Fruit fly (Drosophila melanogaster) whole organism, wandering third instar larva: ENCODE data around the gene Dsor1.

Source experiments
- Abd-B ChIP-seq: fragments of >200 bp; optimal IDR thresholded peaks from 2 replicates; lab custom pipeline; 2017; ENCODE audit warnings: missing biosample characterization, missing genetic modification characterization
- CG32264 ChIP-seq: fragments of 200-800 bp; sonication (Bioruptor generic); optimal IDR thresholded peaks from 2 replicates; lab custom pipeline; 2016; ENCODE audit warnings: missing biosample characterization, missing genetic modification characterization
- Dfd ChIP-seq: fragments of >200 bp; optimal IDR thresholded peaks from 2 replicates; lab custom pipeline; 2017; ENCODE audit warnings: missing biosample characterization, missing genetic modification characterization
- GATAd ChIP-seq: sonication (Bioruptor generic); optimal IDR thresholded peaks from 2 replicates; lab custom pipeline; 2016; ENCODE audit warnings: missing biosample characterization, missing genetic modification characterization
- HLH106 ChIP-seq: fragments of 200-800 bp; optimal IDR thresholded peaks from 3 replicates; lab custom pipeline; 2019; ENCODE audit warnings: missing biosample characterization, mild to moderate bottlenecking, missing genetic modification characterization, moderate library complexity
- Hnf4 ChIP-seq: fragments of 200-800 bp; sonication (Bioruptor generic); optimal IDR thresholded peaks from 2 replicates; lab custom pipeline; 2016; ENCODE audit warnings: missing biosample characterization, mild to moderate bottlenecking, missing genetic modification characterization
- Hr78 ChIP-seq: fragments of >200 bp; optimal IDR thresholded peaks from 2 replicates; lab custom pipeline; 2017; ENCODE audit warnings: missing biosample characterization, missing genetic modification characterization
- Hr83 ChIP-seq: fragments of 200-300 bp; sonication (Bioruptor generic); optimal IDR thresholded peaks from 2 replicates; lab custom pipeline; 2016; ENCODE audit warnings: missing biosample characterization, mild to moderate bottlenecking, missing genetic modification characterization, moderate library complexity; ENCODE audit not compliant: poor library complexity, severe bottlenecking
- Jra ChIP-seq: sonication (Bioruptor generic); optimal IDR thresholded peaks from 2 replicates; lab custom pipeline; 2016; ENCODE audit warnings: missing biosample characterization, missing genetic modification characterization
- Mio ChIP-seq: sonication (Bioruptor generic); optimal IDR thresholded peaks from 2 replicates; lab custom pipeline; 2016; ENCODE audit warnings: missing biosample characterization, missing genetic modification characterization
- Myc ChIP-seq: fragments of >200 bp; optimal IDR thresholded peaks from 2 replicates; lab custom pipeline; 2017
- N ChIP-seq: fragments of >200 bp; optimal IDR thresholded peaks from 2 replicates; lab custom pipeline; 2018; ENCODE audit warnings: missing biosample characterization, missing external identifiers, missing genetic modification characterization
- OdsH ChIP-seq: fragments of 200-800 bp; sonication (Bioruptor generic); optimal IDR thresholded peaks from 2 replicates; lab custom pipeline; 2016; ENCODE audit warnings: missing biosample characterization, mild to moderate bottlenecking, missing genetic modification characterization
- Rel ChIP-seq, 2 experiments: fragments of 200-800 bp; sonication (Bioruptor generic) in 1 of 2; optimal IDR thresholded peaks; 2 replicates in 1 of 2; 3 replicates in 1 of 2; lab custom pipeline; 2016 to 2019; ENCODE audit warnings: mild to moderate bottlenecking in 2 of 2, missing biosample characterization in 2 of 2, missing genetic modification characterization in 2 of 2, moderate library complexity in 1 of 2
- Vsx2 ChIP-seq: fragments of 200-300, 225-300 bp; sonication (Bioruptor generic); optimal IDR thresholded peaks from 2 replicates; lab custom pipeline; 2018; ENCODE audit warnings: missing biosample characterization, missing genetic modification characterization; ENCODE audit not compliant: partially characterized antibody
- br ChIP-seq: fragments of 200-800 bp; sonication (Bioruptor generic); optimal IDR thresholded peaks from 2 replicates; lab custom pipeline; 2016; ENCODE audit warnings: missing biosample characterization, missing genetic modification characterization
- dl ChIP-seq, 2 experiments: fragments of 175-275, 200-275 bp in 1 of 2; fragments of 200-275 bp in 1 of 2; sonication (Bioruptor generic); optimal IDR thresholded peaks; lab custom pipeline; 2018; ENCODE audit warnings: mild to moderate bottlenecking in 2 of 2, missing biosample characterization in 2 of 2, missing genetic modification characterization in 2 of 2, moderate library complexity in 2 of 2; ENCODE audit not compliant: partially characterized antibody in 2 of 2, insufficient read depth in 1 of 2
- dmrt93B ChIP-seq: fragments of 200-800 bp; sonication (Bioruptor generic); optimal IDR thresholded peaks from 2 replicates; lab custom pipeline; 2018; ENCODE audit warnings: missing biosample characterization, mild to moderate bottlenecking, missing genetic modification characterization
- dsf ChIP-seq: sonication (Bioruptor generic); optimal IDR thresholded peaks from 2 replicates; lab custom pipeline; 2016; ENCODE audit warnings: missing biosample characterization, missing genetic modification characterization, borderline replicate concordance
- ey ChIP-seq: fragments of 200-800 bp; sonication (Bioruptor generic); optimal IDR thresholded peaks from 2 replicates; lab custom pipeline; 2016; ENCODE audit warnings: missing biosample characterization, missing genetic modification characterization
- foxo ChIP-seq, 2 experiments: fragments of 200-800 bp; sonication (Bioruptor generic); optimal IDR thresholded peaks; 2 replicates in 1 of 2; 3 replicates in 1 of 2; lab custom pipeline; 2016 to 2017; ENCODE audit warnings: missing biosample characterization in 2 of 2, missing genetic modification characterization in 2 of 2
- fru ChIP-seq: fragments of 200-800 bp; sonication (Bioruptor generic); optimal IDR thresholded peaks from 3 replicates; lab custom pipeline; 2016; ENCODE audit warnings: missing biosample characterization, mild to moderate bottlenecking, missing genetic modification characterization
- h ChIP-seq: fragments of 200-800 bp; sonication (Bioruptor generic); optimal IDR thresholded peaks from 3 replicates; lab custom pipeline; 2016; ENCODE audit warnings: missing biosample characterization, mild to moderate bottlenecking, missing genetic modification characterization
- jim ChIP-seq: fragments of 175-275, 200-325 bp; sonication (Bioruptor generic); optimal IDR thresholded peaks from 2 replicates; lab custom pipeline; 2016; ENCODE audit warnings: missing biosample characterization, mild to moderate bottlenecking, missing genetic modification characterization
- pan ChIP-seq: fragments of >200 bp; optimal IDR thresholded peaks from 2 replicates; lab custom pipeline; 2017
- psq ChIP-seq: fragments of 200-800 bp; sonication (Bioruptor generic); optimal IDR thresholded peaks from 3 replicates; lab custom pipeline; 2017; ENCODE audit warnings: missing biosample characterization, mild to moderate bottlenecking, missing genetic modification characterization, moderate library complexity
- rgr ChIP-seq: fragments of 200-800 bp; sonication (Bioruptor generic); optimal IDR thresholded peaks from 3 replicates; lab custom pipeline; 2016; ENCODE audit warnings: missing biosample characterization, mild to moderate bottlenecking, missing genetic modification characterization
- sage ChIP-seq: fragments of 200-800 bp; sonication (Bioruptor generic); optimal IDR thresholded peaks from 2 replicates; lab custom pipeline; 2016; ENCODE audit warnings: missing biosample characterization, mild to moderate bottlenecking, missing genetic modification characterization
- sv ChIP-seq: fragments of 200-800 bp; sonication (Bioruptor generic); optimal IDR thresholded peaks from 3 replicates; lab custom pipeline; 2016; ENCODE audit warnings: missing biosample characterization, missing genetic modification characterization
- tai ChIP-seq: sonication (Bioruptor generic); optimal IDR thresholded peaks from 2 replicates; lab custom pipeline; 2016; ENCODE audit warnings: missing biosample characterization, missing genetic modification characterization
- woc ChIP-seq: sonication (Bioruptor generic); optimal IDR thresholded peaks from 2 replicates; lab custom pipeline; 2016; ENCODE audit warnings: missing biosample characterization, mild to moderate bottlenecking, missing genetic modification characterization

Dsor1 gene

DNA sequence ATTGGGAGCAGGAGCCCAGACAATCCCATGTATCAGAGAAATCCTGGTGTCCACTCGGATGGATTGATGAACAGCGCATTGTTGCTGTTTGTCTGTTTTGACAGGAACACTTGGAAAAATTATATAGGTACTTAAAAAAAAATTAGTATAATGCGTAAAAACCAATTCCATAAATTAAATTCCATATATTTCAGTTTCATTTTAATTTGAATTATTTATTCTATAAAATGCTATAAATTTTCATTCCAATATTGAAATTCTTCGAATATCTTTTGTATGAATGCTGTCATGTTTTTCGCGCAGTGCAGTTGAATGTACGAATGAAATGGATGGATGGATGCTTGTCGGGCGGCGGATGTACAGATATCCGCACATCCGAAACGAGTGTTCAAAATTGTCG lies 36.4 kb upstream of the Dsor1 start, which contains the start of gene SmydA-9:
TSS of gene SmydA-9 (minus strand) at position 101 of the 400 bp plus-strand sequence.
- TF ChIP-seq Rel (GFP tag; optimal IDR thresholded peaks at IDR 0.05; lab: Kevin White, UChicago) (no peak), Rel (tag; optimal IDR thresholded peaks at IDR 0.05; lab: Kevin White, UChicago) (no peak), h (GFP tag; lab: Kevin White, UChicago) (peak; percentile 7), Jra (GFP tag; lab: Kevin White, UChicago) (no peak), ey (no peak), HLH106 (tag; lab: Kevin White, UChicago) (peak; percentile 48), psq (GFP tag; lab: Kevin White, UChicago) (no peak), Mio (GFP tag; lab: Kevin White, UChicago) (no peak), Dfd (GFP tag; lab: Kevin White, UChicago) (no peak), Hr83 (no peak)

DNA sequence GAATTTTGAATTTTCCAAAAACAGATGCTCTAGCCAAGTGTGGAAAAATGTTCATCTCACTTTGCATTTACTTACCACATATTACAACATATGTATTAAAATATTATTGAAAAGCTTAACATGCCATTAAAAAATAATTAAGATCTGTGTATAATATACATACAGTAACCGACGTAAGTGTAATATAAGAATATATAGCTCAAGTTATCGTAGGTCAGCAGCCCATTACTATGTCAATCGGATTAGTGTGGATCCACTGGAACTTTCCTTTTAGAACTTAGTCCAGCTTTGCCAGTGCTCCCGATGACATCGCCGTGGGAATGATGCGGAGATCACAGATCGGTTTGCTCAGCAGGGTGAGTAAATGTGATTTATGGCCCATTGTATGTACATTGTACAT lies 32.6 kb upstream of the Dsor1 start, which contains the start of gene Obp8a:
TSS of gene Obp8a (plus strand) at position 301 of the 400 bp plus-strand sequence.
- TF ChIP-seq dsf (GFP tag; lab: Kevin White, UChicago) = no peak
- TF ChIP-seq tai (GFP tag; lab: Kevin White, UChicago) = no peak
- no peak for TF ChIP-seq sv
- no peak for TF ChIP-seq woc (GFP tag; lab: Kevin White, UChicago)

DNA sequence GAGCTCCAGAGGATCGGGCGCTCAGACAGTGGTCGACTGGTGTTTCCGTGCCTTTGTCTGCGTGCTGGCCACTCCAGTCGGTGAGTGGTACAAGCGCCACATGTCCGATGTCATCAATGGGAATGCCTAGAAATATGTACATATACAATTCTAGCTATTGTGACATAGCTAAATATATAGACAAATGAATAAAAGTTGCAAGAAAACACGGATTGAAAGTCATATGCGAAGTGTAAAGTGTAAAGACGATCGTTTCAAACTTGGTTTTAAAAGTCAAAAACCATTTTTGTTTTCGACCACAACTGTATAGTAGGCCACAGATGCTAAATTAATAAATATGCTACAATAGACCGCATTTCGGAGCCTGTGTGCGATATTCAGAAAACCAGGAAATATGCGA lies 31.7 kb upstream of the Dsor1 start, which contains the start of gene CG15368:
TSS of gene CG15368 (plus strand) at position 301 of the 400 bp plus-strand sequence.
- TF ChIP-seq foxo (GFP tag; optimal IDR thresholded peaks at IDR 0.05; lab: Kevin White, UChicago) (no peak), psq (GFP tag; lab: Kevin White, UChicago) (no peak), GATAd (GFP tag; lab: Kevin White, UChicago) (no peak), Hr78 (GFP tag; lab: Kevin White, UChicago) (no peak)

DNA sequence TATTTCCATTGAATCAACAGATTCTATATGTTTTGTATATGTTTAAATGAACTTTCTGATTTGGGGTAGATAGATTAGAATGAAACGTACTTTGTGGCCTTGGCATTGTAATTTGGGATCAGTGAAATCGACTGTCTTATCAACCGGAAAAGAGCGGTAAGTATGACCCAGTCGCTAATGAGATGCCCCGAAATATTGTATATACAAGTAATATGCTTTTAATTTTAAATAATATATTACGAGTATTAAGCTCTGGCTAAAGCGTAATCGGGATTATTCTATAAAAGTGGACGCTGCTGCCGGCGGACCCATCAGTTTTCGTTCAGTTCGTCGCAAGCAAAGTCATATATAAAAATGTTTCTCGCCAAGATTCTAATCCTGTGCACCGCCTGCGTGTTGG lies 30.6 kb upstream of the Dsor1 start, which contains the start of gene CG15369:
TSS of gene CG15369 (plus strand) at position 301 of the 400 bp plus-strand sequence.
- TF ChIP-seq jim (GFP tag; lab: Kevin White, UChicago) (no peak), Hnf4 (GFP tag; lab: Kevin White, UChicago) (no peak), OdsH (GFP tag; lab: Kevin White, UChicago) (no peak), CG32264 (GFP tag; lab: Kevin White, UChicago) (no peak)

DNA sequence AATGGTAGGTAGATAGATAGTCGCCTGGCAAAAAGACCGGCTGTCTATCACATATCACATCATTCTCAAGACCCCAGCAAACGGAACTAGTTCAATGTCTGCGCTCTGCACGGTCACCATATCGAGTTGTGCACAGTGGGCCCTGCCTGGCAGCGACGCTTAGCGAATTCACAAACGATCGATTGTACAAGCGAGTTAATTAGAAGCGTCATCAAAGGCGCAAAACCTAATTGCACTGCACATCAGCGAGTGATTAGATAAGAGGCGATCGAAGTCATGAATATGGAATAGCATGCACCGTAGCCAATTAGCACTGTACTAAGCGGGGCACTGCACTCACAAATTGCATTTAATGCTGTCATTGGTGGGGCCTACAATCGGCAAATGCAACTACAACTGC lies 26.7 kb upstream of the Dsor1 start:
- TF ChIP-seq Rel (GFP tag; optimal IDR thresholded peaks at IDR 0.05; lab: Kevin White, UChicago) = no peak
- TF ChIP-seq Rel (tag; optimal IDR thresholded peaks at IDR 0.05; lab: Kevin White, UChicago) = no peak
- peak in 1 of 2 experiments; percentile 3 for TF ChIP-seq foxo (GFP tag; optimal IDR thresholded peaks at IDR 0.05; lab: Kevin White, UChicago)

DNA sequence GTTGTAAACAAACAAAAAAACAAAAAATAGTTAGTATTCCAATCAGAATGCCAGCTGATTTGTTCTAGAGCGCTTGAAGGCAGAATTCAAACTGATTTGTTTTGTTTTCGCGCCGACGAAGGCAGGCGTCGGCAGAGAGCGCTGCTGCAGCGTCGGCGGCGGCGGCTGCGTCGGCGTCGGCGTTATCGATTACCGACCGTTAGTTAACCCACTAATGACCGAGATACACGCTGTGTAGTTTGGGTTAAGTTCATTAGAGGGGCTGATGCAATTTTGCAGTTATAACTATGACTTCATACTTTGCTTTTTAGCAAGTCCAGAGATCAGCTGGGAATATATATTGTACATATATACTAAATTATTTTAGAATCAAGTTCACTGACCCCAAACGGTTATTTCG lies 24.0 kb upstream of the Dsor1 start, which contains the start of gene t:
TSS of gene t (minus strand) at position 76 of the 400 bp plus-strand sequence.
- TF ChIP-seq h (GFP tag; lab: Kevin White, UChicago) (no peak), fru (GFP tag; lab: Kevin White, UChicago) (no peak), N (GFP tag; lab: Kevin White, UChicago) (no peak), Myc (no peak), Dfd (GFP tag; lab: Kevin White, UChicago) (no peak), ey (no peak), sage (no peak), CG32264 (GFP tag; lab: Kevin White, UChicago) (no peak), dsf (GFP tag; lab: Kevin White, UChicago) (no peak)

DNA sequence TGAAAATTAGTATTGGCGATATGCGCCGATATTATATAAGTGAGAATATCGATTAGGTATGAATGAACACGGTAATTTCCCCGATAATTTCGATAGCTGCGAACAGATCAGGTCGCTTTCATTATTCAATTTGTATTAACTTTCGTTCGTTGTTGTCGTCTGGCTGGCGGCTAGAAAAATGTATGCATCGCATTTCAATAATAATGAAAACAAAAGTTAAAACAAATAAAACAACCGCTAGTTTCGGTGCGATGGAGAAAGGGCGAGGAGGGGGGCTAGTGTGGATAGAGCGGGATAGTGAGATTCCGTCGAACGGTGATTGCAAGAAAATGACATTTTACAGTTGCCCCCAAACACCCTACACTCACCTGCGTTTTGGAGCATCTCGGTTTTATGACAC lies 22.7 kb upstream of the Dsor1 start:
- TF ChIP-seq Jra (GFP tag; lab: Kevin White, UChicago) (no peak), N (GFP tag; lab: Kevin White, UChicago) (no peak), sv (no peak), Hr78 (GFP tag; lab: Kevin White, UChicago) (no peak), br (GFP tag; lab: Kevin White, UChicago) (no peak), Hr83 (no peak), OdsH (GFP tag; lab: Kevin White, UChicago) (no peak), Hnf4 (GFP tag; lab: Kevin White, UChicago) (no peak), Abd-B (GFP tag; lab: Kevin White, UChicago) (no peak), rgr (GFP tag; lab: Kevin White, UChicago) (no peak), Myc (no peak), Vsx2 (GFP tag; lab: Kevin White, UChicago) (no peak), dsf (GFP tag; lab: Kevin White, UChicago) (no peak), pan (lab: Kevin White, UChicago) (no peak), dl (GFP tag; optimal IDR thresholded peaks at IDR 0.05; lab: Kevin White, UChicago; ENCODE audit: insufficient read depth in 1 of 2, partially characterized antibody in 2 of 2) (no peak), dmrt93B (GFP tag; lab: Kevin White, UChicago) (no peak), foxo (GFP tag; optimal IDR thresholded peaks at IDR 0.05; lab: Kevin White, UChicago) (no peak), h (GFP tag; lab: Kevin White, UChicago) (no peak), HLH106 (tag; lab: Kevin White, UChicago) (no peak)
